Comparison of ENCODE assay signal across 3 worm cellular contexts in the genomic region with DNA sequence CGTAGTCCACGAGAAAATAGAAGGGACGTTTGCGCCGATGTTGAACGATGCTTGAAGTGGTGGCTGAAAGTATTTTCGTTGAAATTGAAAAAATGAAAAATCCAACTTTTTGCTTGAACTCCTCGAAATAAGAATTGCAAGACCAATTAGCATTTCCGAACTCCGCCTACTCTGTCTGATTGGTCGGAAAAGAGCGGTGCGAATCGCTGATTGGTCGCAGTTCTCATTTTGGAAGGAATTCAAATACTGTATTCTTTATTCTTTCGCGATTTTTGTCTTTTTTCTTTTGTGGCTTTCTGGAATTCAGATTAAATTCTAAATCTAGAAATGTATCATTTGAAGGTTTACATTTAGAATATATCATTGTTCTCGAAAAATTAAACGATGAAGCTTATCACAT.
A peak's percentile ranks its signal among the peaks of the same experiment; 100 is the strongest.
TF ChIP-seq lines count a peak whose summit lies in the region.

No protein-coding gene starts in this region.

TF ChIP-seq in whole organism, L3 larva, 47 proteins besides CTCF, POLR2A, EP300 and RAD21:
- TF ChIP-seq pqm-1 (tag; optimal IDR thresholded peaks at IDR 0.05; lab: Kevin White, UChicago): no peak
- peak; percentile 56 for TF ChIP-seq nfya-1 (tag; optimal IDR thresholded peaks at IDR 0.05; lab: Kevin White, UChicago; ENCODE audit: insufficient read depth)

TF ChIP-seq in whole organism, L4 larva, 104 proteins besides CTCF, POLR2A, EP300 and RAD21:
- TF ChIP-seq hif-1 (tag; optimal IDR thresholded peaks at IDR 0.05; lab: Kevin White, UChicago) (no peak), aha-1 (tag; lab: Kevin White, UChicago) (peak; percentile 12)

TF ChIP-seq in whole organism, late embryonic, 69 proteins besides CTCF, POLR2A, EP300 and RAD21:
- TF ChIP-seq nfya-1 (tag; optimal IDR thresholded peaks at IDR 0.05; lab: Kevin White, UChicago) (peak; percentile 73), ceh-30 (tag; optimal IDR thresholded peaks at IDR 0.05; lab: Kevin White, UChicago) (no peak), pros-1 (tag; optimal IDR thresholded peaks at IDR 0.05; lab: Kevin White, UChicago) (no peak), odd-2 (tag; optimal IDR thresholded peaks at IDR 0.05; lab: Kevin White, UChicago) (no peak), mec-3 (tag; optimal IDR thresholded peaks at IDR 0.05; lab: Kevin White, UChicago; ENCODE audit: borderline replicate concordance) (no peak), C38D4.7 (GFP tag; optimal IDR thresholded peaks at IDR 0.05; lab: Kevin White, UChicago) (no peak)
